Worm (Caenorhabditis elegans) whole organism, L4 larva: ENCODE results near the gene M176.5.
A peak's percentile ranks its signal among the peaks of the same experiment; 100 is the strongest.
"Not testable (repeated sequence)": the region's sequence is repeated elsewhere in the genome, so short reads cannot be mapped to it uniquely, and the experiment has no call there.

Experiments
- F26F4.8 ChIP-seq: fragments of 200-800 bp; sonication (Bioruptor generic); conservative IDR thresholded peaks from 2 replicates; pipeline ENCODE4 v1.3.6; 2022; ENCODE audit warnings: missing genetic modification characterization, missing compliant biosample characterization
- Y5F2A.4 ChIP-seq: fragments of 200-800 bp; sonication (Bioruptor generic); optimal IDR thresholded peaks from 2 replicates; lab custom pipeline; 2018; ENCODE audit warnings: mild to moderate bottlenecking, missing genetic modification characterization, missing compliant biosample characterization
- ZK337.2 ChIP-seq: fragments of 200-800 bp; sonication (Bioruptor generic); IDR thresholded peaks from 2 replicates; pipeline ENCODE4 v1.3.6; 2022; ENCODE audit warnings: missing genetic modification reagents, missing genetic modification characterization, missing compliant biosample characterization
- aha-1 ChIP-seq: fragments of 150-350 bp; peaks from one replicate; lab custom pipeline; 2014; ENCODE audit warnings: missing biosample characterization, missing genetic modification characterization
- arid-1 ChIP-seq: fragments of 200-800 bp; sonication (Bioruptor generic); conservative IDR thresholded peaks from 2 replicates; pipeline ENCODE4 v1.3.6; 2022; ENCODE audit warnings: missing genetic modification reagents, missing genetic modification characterization, missing compliant biosample characterization
- ceh-20 ChIP-seq: fragments of 200-800 bp; sonication (Bioruptor generic); IDR thresholded peaks from 2 replicates; pipeline ENCODE4 v1.3.6; 2022; ENCODE audit warnings: missing genetic modification reagents, missing genetic modification characterization, missing compliant biosample characterization
- ceh-28 ChIP-seq: fragments of 150-350 bp; optimal IDR thresholded peaks from 2 replicates; lab custom pipeline; 2014; ENCODE audit warnings: missing biosample characterization, missing genetic modification reagents, missing genetic modification characterization
- ceh-32 ChIP-seq: sonication (generic microtip); optimal IDR thresholded peaks from 2 replicates; lab custom pipeline; 2016; ENCODE audit warnings: mild to moderate bottlenecking, missing genetic modification characterization, missing compliant biosample characterization; ENCODE audit not compliant: poor library complexity
- ceh-44 ChIP-seq: fragments of 200-800 bp; sonication (Bioruptor generic); IDR thresholded peaks from 2 replicates; pipeline ENCODE4 v1.3.6; 2022; ENCODE audit warnings: missing genetic modification reagents, missing genetic modification characterization, missing compliant biosample characterization
- ceh-62 ChIP-seq: sonication (generic microtip); optimal IDR thresholded peaks from 2 replicates; lab custom pipeline; 2017; ENCODE audit warnings: missing biosample characterization, missing genetic modification characterization
- ceh-82 ChIP-seq: sonication (generic microtip); optimal IDR thresholded peaks from 2 replicates; lab custom pipeline; 2017; ENCODE audit warnings: missing biosample characterization, missing genetic modification characterization
- ces-1 ChIP-seq: fragments of 150-350 bp; sonication (generic microtip); optimal IDR thresholded peaks from 4 replicates; lab custom pipeline; 2014; ENCODE audit warnings: missing biosample characterization, missing genetic modification reagents, missing genetic modification characterization
- ctbp-1 ChIP-seq: fragments of 200-800 bp; sonication (Bioruptor generic); IDR thresholded peaks from 2 replicates; pipeline ENCODE4 v1.3.6; 2022; ENCODE audit warnings: missing genetic modification reagents, missing genetic modification characterization, missing compliant biosample characterization
- dmd-6 ChIP-seq: fragments of 200-800 bp; sonication (Bioruptor generic); IDR thresholded peaks from 2 replicates; pipeline ENCODE4 v1.3.6; 2022; ENCODE audit warnings: missing genetic modification reagents, missing genetic modification characterization, missing compliant biosample characterization
- dmd-8 ChIP-seq: fragments of 200-800 bp; sonication (Bioruptor generic); IDR thresholded peaks from 2 replicates; pipeline ENCODE4 v1.3.6; 2022; ENCODE audit warnings: missing genetic modification characterization, missing compliant biosample characterization
- dpl-1 ChIP-seq: fragments of 150-350 bp; optimal IDR thresholded peaks from 2 replicates; lab custom pipeline; 2014; ENCODE audit warnings: missing biosample characterization, missing genetic modification reagents, missing genetic modification characterization
- duxl-1 ChIP-seq: sonication (generic microtip); optimal IDR thresholded peaks from 2 replicates; lab custom pipeline; 2016; ENCODE audit warnings: mild to moderate bottlenecking, missing genetic modification characterization, moderate library complexity, missing compliant biosample characterization; ENCODE audit not compliant: poor library complexity
- egl-27 ChIP-seq: sonication (generic microtip); optimal IDR thresholded peaks from 3 replicates; lab custom pipeline; 2017; ENCODE audit warnings: missing biosample characterization, missing genetic modification reagents, missing genetic modification characterization
- hmg-1.1 ChIP-seq: fragments of 200-800 bp; sonication (Bioruptor generic); IDR thresholded peaks from 2 replicates; pipeline ENCODE4 v1.3.6; 2022; ENCODE audit warnings: missing genetic modification reagents, missing genetic modification characterization, missing compliant biosample characterization
- lin-1 ChIP-seq: fragments of 200-800 bp; sonication (Bioruptor generic); IDR thresholded peaks from 2 replicates; pipeline ENCODE4 v1.3.6; 2022; ENCODE audit warnings: missing genetic modification reagents, missing genetic modification characterization, missing compliant biosample characterization
- lir-3 ChIP-seq: sonication (generic microtip); optimal IDR thresholded peaks from 2 replicates; lab custom pipeline; 2016; ENCODE audit warnings: mild to moderate bottlenecking, missing genetic modification characterization, missing compliant biosample characterization
- madf-5 ChIP-seq, 2 experiments: fragments of 200-800 bp; sonication (Bioruptor generic); IDR thresholded peaks; 2 replicates each; pipeline ENCODE4 v1.3.6; 2022; ENCODE audit warnings: missing compliant biosample characterization in 2 of 2, missing genetic modification characterization in 2 of 2
- madf-9 ChIP-seq: fragments of 200-800 bp; sonication (Bioruptor generic); conservative IDR thresholded peaks from 2 replicates; pipeline ENCODE4 v1.3.6; 2022; ENCODE audit warnings: missing genetic modification reagents, missing genetic modification characterization, missing compliant biosample characterization
- mep-1 ChIP-seq: fragments of 150-350 bp; sonication (generic microtip); optimal IDR thresholded peaks from 3 replicates; lab custom pipeline; 2014; ENCODE audit warnings: missing biosample characterization, missing genetic modification characterization
- mxl-3 ChIP-seq: fragments of 200-800 bp; sonication (Bioruptor generic); optimal IDR thresholded peaks from 2 replicates; lab custom pipeline; 2018; ENCODE audit warnings: mild to moderate bottlenecking, missing genetic modification characterization, missing compliant biosample characterization
- nhr-237 ChIP-seq: sonication (generic microtip); optimal IDR thresholded peaks from 2 replicates; lab custom pipeline; 2017; ENCODE audit warnings: missing biosample characterization, missing genetic modification characterization
- nhr-28 ChIP-seq: fragments of 150-350 bp; optimal IDR thresholded peaks from 2 replicates; lab custom pipeline; 2014; ENCODE audit warnings: missing biosample characterization, missing genetic modification characterization
- nhr-41 ChIP-seq: fragments of 200-800 bp; sonication (Bioruptor generic); IDR thresholded peaks from 2 replicates; pipeline ENCODE4 v1.3.6; 2022; ENCODE audit warnings: missing genetic modification reagents, missing genetic modification characterization, missing compliant biosample characterization
- nhr-48 ChIP-seq: sonication (generic microtip); optimal IDR thresholded peaks from 2 replicates; lab custom pipeline; 2016; ENCODE audit warnings: mild to moderate bottlenecking, missing genetic modification characterization, missing compliant biosample characterization
- pqm-1 ChIP-seq: sonication (generic microtip); optimal IDR thresholded peaks from 2 replicates; lab custom pipeline; 2017; ENCODE audit warnings: missing biosample characterization, missing genetic modification characterization
- sdz-12 ChIP-seq: fragments of 200-800 bp; sonication (Bioruptor generic); optimal IDR thresholded peaks from 2 replicates; lab custom pipeline; 2018; ENCODE audit warnings: mild to moderate bottlenecking, missing genetic modification characterization, missing compliant biosample characterization
- set-16 ChIP-seq: fragments of 200-800 bp; sonication (Bioruptor generic); IDR thresholded peaks from 2 replicates; pipeline ENCODE4 v1.3.6; 2022; ENCODE audit warnings: missing genetic modification reagents, missing genetic modification characterization, missing compliant biosample characterization
- spr-1 ChIP-seq: sonication (generic microtip); optimal IDR thresholded peaks from 2 replicates; lab custom pipeline; 2016; ENCODE audit warnings: mild to moderate bottlenecking, missing genetic modification characterization, missing compliant biosample characterization
- spr-3 ChIP-seq: fragments of 200-800 bp; sonication (Bioruptor generic); optimal IDR thresholded peaks from 2 replicates; lab custom pipeline; 2018; ENCODE audit warnings: mild to moderate bottlenecking, missing genetic modification characterization, missing compliant biosample characterization
- unc-130 ChIP-seq: sonication (generic microtip); optimal IDR thresholded peaks from 2 replicates; lab custom pipeline; 2016; ENCODE audit warnings: missing genetic modification reagents, missing genetic modification characterization, missing compliant biosample characterization
- unc-62 ChIP-seq, 3 experiments: fragments of 150-350 bp in 1 of 3; sonication (generic microtip); optimal IDR thresholded peaks in 2 of 3; peaks in 1 of 3; 1 replicate in 1 of 3; 2 replicates in 2 of 3; lab custom pipeline; 2014 to 2017; ENCODE audit warnings: missing biosample characterization in 3 of 3, missing genetic modification characterization in 3 of 3, missing genetic modification reagents in 3 of 3, missing genotype in 1 of 3
- zip-11 ChIP-seq: fragments of 200-800 bp; sonication (Bioruptor generic); IDR thresholded peaks from 2 replicates; pipeline ENCODE4 v1.3.6; 2022; ENCODE audit warnings: missing genetic modification characterization, missing compliant biosample characterization
- ztf-11 ChIP-seq: fragments of 150-350 bp; optimal IDR thresholded peaks from 2 replicates; lab custom pipeline; 2014; ENCODE audit warnings: missing biosample characterization, missing genetic modification characterization

M176.5 gene

ce11 chrII:9405013-9405412 lies 22.5 kb downstream of the M176.5 start:
- peak in 1 of 2 experiments; percentile 53 for TF ChIP-seq unc-62 (GFP tag; optimal IDR thresholded peaks at IDR 0.05 in 1 of 2; lab: Kevin White, UChicago)
- not testable (repeated sequence) for TF ChIP-seq unc-62 (tag; optimal IDR thresholded peaks at IDR 0.05; lab: Kevin White, UChicago)

DNA sequence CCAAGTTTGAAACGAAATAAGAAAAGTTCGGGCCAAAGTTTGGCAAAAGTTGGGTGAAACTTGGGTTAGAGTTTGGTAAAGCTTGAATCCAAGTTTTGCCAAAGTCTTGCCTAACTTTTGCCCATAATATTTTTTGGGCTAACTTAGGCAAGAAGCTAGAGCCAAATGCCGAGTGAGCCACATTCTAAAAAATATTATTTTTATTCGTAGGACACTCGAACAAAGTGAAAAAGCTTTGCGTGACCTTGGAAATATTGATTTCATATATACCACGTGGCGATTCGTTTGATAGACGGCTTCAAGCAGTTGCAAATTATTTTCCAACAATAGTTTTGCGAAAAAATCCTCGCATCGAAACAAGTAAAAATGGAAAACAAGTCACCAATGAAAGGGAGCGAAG lies 23.7 kb downstream of the M176.5 start, which contains the start of gene Y51B9A.5:
Gene Y51B9A.5, plus strand, starts transcription at position 301 of the 400 bp plus-strand sequence.
- TF ChIP-seq spr-1 (tag; lab: Kevin White, UChicago) (no peak), arid-1 (GFP tag; lab: Robert Waterston, UW) (no peak), unc-130 (GFP tag; lab: Kevin White, UChicago) (no peak), ctbp-1 (no peak), Y5F2A.4 (GFP tag; lab: Kevin White, UChicago) (no peak), nhr-48 (tag; lab: Kevin White, UChicago) (no peak), ceh-20 (no peak), F26F4.8 (GFP tag; lab: Robert Waterston, UW) (no peak), ceh-82 (tag; lab: Kevin White, UChicago) (no peak), lin-1 (GFP tag; lab: Robert Waterston, UW) (no peak), ceh-28 (tag; lab: Kevin White, UChicago) (no peak), hmg-1.1 (no peak), pqm-1 (tag; lab: Kevin White, UChicago) (no peak), dmd-6 (GFP tag; lab: Robert Waterston, UW) (no peak), nhr-41 (GFP tag; lab: Robert Waterston, UW) (no peak), spr-3 (no peak), nhr-28 (tag; lab: Kevin White, UChicago) (no peak)

DNA sequence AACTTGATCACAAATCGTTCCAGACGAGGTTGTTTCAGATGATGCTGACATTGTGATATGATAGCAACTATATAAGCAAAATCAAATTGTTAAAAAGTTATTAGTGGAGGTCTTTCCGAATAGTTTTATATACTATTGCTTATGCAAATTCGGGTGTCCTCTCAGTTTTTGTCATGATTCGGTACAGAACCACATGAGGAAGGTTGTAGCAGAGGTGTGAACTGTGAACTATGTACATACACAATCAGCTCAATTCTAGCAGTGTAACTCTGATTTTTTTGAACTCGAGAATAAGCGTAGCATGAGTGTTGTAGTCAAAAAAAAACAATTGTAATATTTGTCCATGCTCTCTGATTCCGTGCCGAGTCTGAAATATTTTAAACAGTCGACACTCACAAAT lies 24.5 kb downstream of the M176.5 start, which contains the start of gene Y51B9A.6:
Gene Y51B9A.6, minus strand, starts transcription at position 101 of the 400 bp plus-strand sequence.
- TF ChIP-seq ces-1 (no peak), aha-1 (tag; lab: Kevin White, UChicago) (peak; percentile 35)

DNA sequence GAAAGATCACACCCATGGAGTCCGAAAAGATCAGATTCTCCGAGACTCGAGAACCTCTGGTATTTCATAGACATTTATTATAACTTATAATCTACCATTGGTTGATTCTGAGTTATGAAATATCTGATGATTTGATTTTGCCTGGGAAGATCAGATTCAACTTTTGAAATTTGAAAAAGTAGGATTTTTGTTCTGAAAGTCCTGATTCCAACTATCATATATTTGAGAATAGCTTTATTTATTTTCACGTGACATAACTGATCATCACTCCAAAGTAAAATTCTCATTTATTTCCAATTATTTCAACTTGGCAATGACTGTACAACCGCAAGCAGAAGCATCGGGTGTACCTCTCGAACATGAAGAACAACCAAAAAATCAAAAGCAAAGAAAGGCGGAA lies 27.8 kb downstream of the M176.5 start, which contains the start of gene Y51B9A.7:
Gene Y51B9A.7, plus strand, starts transcription at position 301 of the 400 bp plus-strand sequence.
- TF ChIP-seq spr-3 = no peak
- no peak for TF ChIP-seq ceh-62 (tag; lab: Kevin White, UChicago)
- TF ChIP-seq egl-27 (tag; lab: Kevin White, UChicago) = no peak
- TF ChIP-seq ceh-32 (tag; lab: Kevin White, UChicago) = no peak
- TF ChIP-seq nhr-237 = no peak
- TF ChIP-seq dpl-1 (GFP tag; lab: Kevin White, UChicago) = no peak
- no peak for TF ChIP-seq zip-11 (GFP tag; lab: Robert Waterston, UW)
- no peak for TF ChIP-seq set-16 (GFP tag; lab: Robert Waterston, UW)
- no peak for TF ChIP-seq duxl-1 (tag; lab: Kevin White, UChicago)
- no peak for TF ChIP-seq ZK337.2
- TF ChIP-seq sdz-12 = no peak
- TF ChIP-seq lir-3 (tag; lab: Kevin White, UChicago) = no peak
- TF ChIP-seq ztf-11 (tag; lab: Kevin White, UChicago) = no peak
- TF ChIP-seq ceh-44 (GFP tag; lab: Robert Waterston, UW) = no peak
- TF ChIP-seq madf-5 (GFP tag; IDR thresholded peaks at IDR 0.05; lab: Robert Waterston, UW) = no peak
- TF ChIP-seq madf-9 (GFP tag; lab: Robert Waterston, UW) = no peak
- no peak for TF ChIP-seq mep-1 (tag; lab: Kevin White, UChicago)
- no peak for TF ChIP-seq unc-62 (GFP tag; optimal IDR thresholded peaks at IDR 0.05 in 1 of 2; lab: Kevin White, UChicago)
- no peak for TF ChIP-seq unc-62 (tag; optimal IDR thresholded peaks at IDR 0.05; lab: Kevin White, UChicago)
- no peak for TF ChIP-seq dmd-8
- no peak for TF ChIP-seq mxl-3 (GFP tag; lab: Kevin White, UChicago)
